Fruit fly (Drosophila melanogaster) whole organism, wandering third instar larva: ENCODE results near the gene CG33928.
A peak's percentile ranks its signal among the peaks of the same experiment; 100 is the strongest.

Experiments used
- Abd-B ChIP-seq: fragments of >200 bp; optimal IDR thresholded peaks from 2 replicates; lab custom pipeline; 2017; ENCODE audit warnings: missing biosample characterization, missing genetic modification characterization
- CG32264 ChIP-seq: fragments of 200-800 bp; sonication (Bioruptor generic); optimal IDR thresholded peaks from 2 replicates; lab custom pipeline; 2016; ENCODE audit warnings: missing biosample characterization, missing genetic modification characterization
- CG9705 ChIP-seq: fragments of 200-800 bp; sonication (Bioruptor generic); optimal IDR thresholded peaks from 2 replicates; lab custom pipeline; 2018; ENCODE audit warnings: missing biosample characterization, mild to moderate bottlenecking, missing genetic modification characterization
- CrebA ChIP-seq: fragments of 200-800 bp; sonication (Bioruptor generic); optimal IDR thresholded peaks from 2 replicates; lab custom pipeline; 2016; ENCODE audit warnings: missing biosample characterization, mild to moderate bottlenecking, missing genetic modification characterization, borderline replicate concordance
- Dfd ChIP-seq: fragments of >200 bp; optimal IDR thresholded peaks from 2 replicates; lab custom pipeline; 2017; ENCODE audit warnings: missing biosample characterization, missing genetic modification characterization
- Dif ChIP-seq: fragments of 200-275, 200-300 bp; sonication (Bioruptor generic); optimal IDR thresholded peaks from 2 replicates; lab custom pipeline; 2018; ENCODE audit warnings: missing biosample characterization, missing genetic modification characterization; ENCODE audit not compliant: partially characterized antibody
- HLH106 ChIP-seq: fragments of 200-800 bp; optimal IDR thresholded peaks from 3 replicates; lab custom pipeline; 2019; ENCODE audit warnings: missing biosample characterization, mild to moderate bottlenecking, missing genetic modification characterization, moderate library complexity
- Hnf4 ChIP-seq: fragments of 200-800 bp; sonication (Bioruptor generic); optimal IDR thresholded peaks from 2 replicates; lab custom pipeline; 2016; ENCODE audit warnings: missing biosample characterization, mild to moderate bottlenecking, missing genetic modification characterization
- Hr83 ChIP-seq: fragments of 200-300 bp; sonication (Bioruptor generic); optimal IDR thresholded peaks from 2 replicates; lab custom pipeline; 2016; ENCODE audit warnings: missing biosample characterization, mild to moderate bottlenecking, missing genetic modification characterization, moderate library complexity; ENCODE audit not compliant: poor library complexity, severe bottlenecking
- Jra ChIP-seq: sonication (Bioruptor generic); optimal IDR thresholded peaks from 2 replicates; lab custom pipeline; 2016; ENCODE audit warnings: missing biosample characterization, missing genetic modification characterization
- Mio ChIP-seq: sonication (Bioruptor generic); optimal IDR thresholded peaks from 2 replicates; lab custom pipeline; 2016; ENCODE audit warnings: missing biosample characterization, missing genetic modification characterization
- Myc ChIP-seq: fragments of >200 bp; optimal IDR thresholded peaks from 2 replicates; lab custom pipeline; 2017
- N ChIP-seq: fragments of >200 bp; optimal IDR thresholded peaks from 2 replicates; lab custom pipeline; 2018; ENCODE audit warnings: missing biosample characterization, missing external identifiers, missing genetic modification characterization
- OdsH ChIP-seq: fragments of 200-800 bp; sonication (Bioruptor generic); optimal IDR thresholded peaks from 2 replicates; lab custom pipeline; 2016; ENCODE audit warnings: missing biosample characterization, mild to moderate bottlenecking, missing genetic modification characterization
- Rel ChIP-seq, 2 experiments: fragments of 200-800 bp; sonication (Bioruptor generic) in 1 of 2; optimal IDR thresholded peaks; 2 replicates in 1 of 2; 3 replicates in 1 of 2; lab custom pipeline; 2016 to 2019; ENCODE audit warnings: mild to moderate bottlenecking in 2 of 2, missing biosample characterization in 2 of 2, missing genetic modification characterization in 2 of 2, moderate library complexity in 1 of 2
- Sp1 ChIP-seq: fragments of 200-800 bp; sonication (Bioruptor generic); optimal IDR thresholded peaks from 3 replicates; lab custom pipeline; 2019; ENCODE audit warnings: missing biosample characterization, mild to moderate bottlenecking, missing genetic modification characterization, moderate library complexity
- Vsx2 ChIP-seq: fragments of 200-300, 225-300 bp; sonication (Bioruptor generic); optimal IDR thresholded peaks from 2 replicates; lab custom pipeline; 2018; ENCODE audit warnings: missing biosample characterization, missing genetic modification characterization; ENCODE audit not compliant: partially characterized antibody
- br ChIP-seq: fragments of 200-800 bp; sonication (Bioruptor generic); optimal IDR thresholded peaks from 2 replicates; lab custom pipeline; 2016; ENCODE audit warnings: missing biosample characterization, missing genetic modification characterization
- brk ChIP-seq: fragments of 200-800 bp; sonication (Bioruptor generic); optimal IDR thresholded peaks from 2 replicates; lab custom pipeline; 2016; ENCODE audit warnings: missing biosample characterization, mild to moderate bottlenecking, missing genetic modification characterization
- dl ChIP-seq, 2 experiments: fragments of 175-275, 200-275 bp in 1 of 2; fragments of 200-275 bp in 1 of 2; sonication (Bioruptor generic); optimal IDR thresholded peaks; lab custom pipeline; 2018; ENCODE audit warnings: mild to moderate bottlenecking in 2 of 2, missing biosample characterization in 2 of 2, missing genetic modification characterization in 2 of 2, moderate library complexity in 2 of 2; ENCODE audit not compliant: partially characterized antibody in 2 of 2, insufficient read depth in 1 of 2
- dmrt93B ChIP-seq: fragments of 200-800 bp; sonication (Bioruptor generic); optimal IDR thresholded peaks from 2 replicates; lab custom pipeline; 2018; ENCODE audit warnings: missing biosample characterization, mild to moderate bottlenecking, missing genetic modification characterization
- dsf ChIP-seq: sonication (Bioruptor generic); optimal IDR thresholded peaks from 2 replicates; lab custom pipeline; 2016; ENCODE audit warnings: missing biosample characterization, missing genetic modification characterization, borderline replicate concordance
- ey ChIP-seq: fragments of 200-800 bp; sonication (Bioruptor generic); optimal IDR thresholded peaks from 2 replicates; lab custom pipeline; 2016; ENCODE audit warnings: missing biosample characterization, missing genetic modification characterization
- foxo ChIP-seq, 2 experiments: fragments of 200-800 bp; sonication (Bioruptor generic); optimal IDR thresholded peaks; 2 replicates in 1 of 2; 3 replicates in 1 of 2; lab custom pipeline; 2016 to 2017; ENCODE audit warnings: missing biosample characterization in 2 of 2, missing genetic modification characterization in 2 of 2
- fru ChIP-seq: fragments of 200-800 bp; sonication (Bioruptor generic); optimal IDR thresholded peaks from 3 replicates; lab custom pipeline; 2016; ENCODE audit warnings: missing biosample characterization, mild to moderate bottlenecking, missing genetic modification characterization
- h ChIP-seq: fragments of 200-800 bp; sonication (Bioruptor generic); optimal IDR thresholded peaks from 3 replicates; lab custom pipeline; 2016; ENCODE audit warnings: missing biosample characterization, mild to moderate bottlenecking, missing genetic modification characterization
- jim ChIP-seq: fragments of 175-275, 200-325 bp; sonication (Bioruptor generic); optimal IDR thresholded peaks from 2 replicates; lab custom pipeline; 2016; ENCODE audit warnings: missing biosample characterization, mild to moderate bottlenecking, missing genetic modification characterization
- psq ChIP-seq: fragments of 200-800 bp; sonication (Bioruptor generic); optimal IDR thresholded peaks from 3 replicates; lab custom pipeline; 2017; ENCODE audit warnings: missing biosample characterization, mild to moderate bottlenecking, missing genetic modification characterization, moderate library complexity
- rgr ChIP-seq: fragments of 200-800 bp; sonication (Bioruptor generic); optimal IDR thresholded peaks from 3 replicates; lab custom pipeline; 2016; ENCODE audit warnings: missing biosample characterization, mild to moderate bottlenecking, missing genetic modification characterization
- sage ChIP-seq: fragments of 200-800 bp; sonication (Bioruptor generic); optimal IDR thresholded peaks from 2 replicates; lab custom pipeline; 2016; ENCODE audit warnings: missing biosample characterization, mild to moderate bottlenecking, missing genetic modification characterization
- sv ChIP-seq: fragments of 200-800 bp; sonication (Bioruptor generic); optimal IDR thresholded peaks from 3 replicates; lab custom pipeline; 2016; ENCODE audit warnings: missing biosample characterization, missing genetic modification characterization
- usp ChIP-seq: fragments of >200 bp; optimal IDR thresholded peaks from 2 replicates; lab custom pipeline; 2017; ENCODE audit warnings: missing biosample characterization, missing genetic modification characterization
- woc ChIP-seq: sonication (Bioruptor generic); optimal IDR thresholded peaks from 2 replicates; lab custom pipeline; 2016; ENCODE audit warnings: missing biosample characterization, mild to moderate bottlenecking, missing genetic modification characterization

The CG33928 gene

DNA sequence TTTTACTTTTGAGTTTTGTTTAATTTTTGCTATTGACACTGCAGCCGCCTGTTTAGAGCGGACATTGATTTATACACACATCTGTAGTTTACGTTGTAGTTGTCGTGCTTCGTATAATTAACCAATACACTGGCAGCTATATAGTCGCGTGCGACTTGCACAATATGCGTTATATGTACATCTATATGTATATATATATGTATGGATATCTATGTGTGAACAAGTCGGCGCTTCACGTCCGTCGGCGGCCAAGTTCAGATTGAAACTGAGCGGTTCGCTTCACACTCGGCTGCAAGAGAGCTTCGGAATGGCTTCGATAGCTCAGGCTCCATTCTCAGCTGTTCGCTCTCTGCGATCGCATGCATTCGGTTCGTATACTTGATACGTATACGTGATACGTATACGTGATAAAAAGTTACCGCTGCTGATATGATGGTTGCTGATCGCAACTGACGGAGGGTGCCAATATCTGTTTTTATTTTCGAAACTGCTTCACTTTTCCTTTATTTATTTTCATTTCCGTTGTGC is 8.4 kb downstream of the CG33928 start:
- TF ChIP-seq br (peak; percentile 41), dl (GFP tag; optimal IDR thresholded peaks at IDR 0.05; lab: Kevin White, UChicago; ENCODE audit: insufficient read depth in 1 of 2, partially characterized antibody in 2 of 2) (peak; percentile 78 to 83), Rel (GFP tag; optimal IDR thresholded peaks at IDR 0.05; lab: Kevin White, UChicago) (peak; percentile 41), Rel (tag; optimal IDR thresholded peaks at IDR 0.05; lab: Kevin White, UChicago) (peak; percentile 61), Sp1 (GFP tag; lab: Kevin White, UChicago) (peak; percentile 20), brk (GFP tag; lab: Kevin White, UChicago) (peak; percentile 8), CrebA (GFP tag; lab: Kevin White, UChicago) (peak; percentile 50), psq (GFP tag; lab: Kevin White, UChicago) (peak; percentile 24), HLH106 (no peak), rgr (GFP tag; lab: Kevin White, UChicago) (peak; percentile 33), Abd-B (GFP tag; lab: Kevin White, UChicago) (no peak), Hnf4 (GFP tag; lab: Kevin White, UChicago) (peak; percentile 39), usp (GFP tag; lab: Kevin White, UChicago) (no peak), ey (GFP tag; lab: Kevin White, UChicago) (no peak), foxo (GFP tag; optimal IDR thresholded peaks at IDR 0.05; lab: Kevin White, UChicago) (peak in 1 of 2 experiments; percentile 8), fru (GFP tag; lab: Kevin White, UChicago) (peak; percentile 8), h (GFP tag; lab: Kevin White, UChicago) (peak; percentile 86), Dif (GFP tag; lab: Kevin White, UChicago) (peak; percentile 93)

DNA sequence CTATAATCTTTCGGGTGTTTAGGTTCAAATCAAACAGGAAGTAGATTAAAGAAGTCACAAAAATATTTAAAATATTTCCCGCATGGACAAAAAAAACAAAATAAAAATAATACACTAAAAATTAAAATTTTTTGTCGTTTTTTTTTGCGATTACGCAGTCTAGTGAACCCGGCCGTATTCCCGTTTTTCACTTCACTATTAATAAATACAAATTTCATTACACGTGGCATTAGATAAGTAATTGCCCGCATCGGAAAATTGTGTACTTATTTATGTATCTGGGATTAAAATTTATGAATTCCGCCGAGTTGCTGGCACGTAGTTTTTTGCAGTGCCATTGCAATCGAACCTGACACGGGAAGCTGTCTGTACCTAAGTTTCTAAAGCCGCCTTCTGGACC is 9.2 kb downstream of the CG33928 start:
- TF ChIP-seq sv (GFP tag; lab: Kevin White, UChicago) = no peak
- no peak for TF ChIP-seq Myc (lab: Kevin White, UChicago)
- TF ChIP-seq foxo (GFP tag; optimal IDR thresholded peaks at IDR 0.05; lab: Kevin White, UChicago) = peak in 1 of 2 experiments; percentile 3
- TF ChIP-seq Dfd (GFP tag; lab: Kevin White, UChicago) = no peak
- TF ChIP-seq Dif (GFP tag; lab: Kevin White, UChicago) = no peak
- TF ChIP-seq woc (GFP tag; lab: Kevin White, UChicago) = no peak
- no peak for TF ChIP-seq Hnf4 (GFP tag; lab: Kevin White, UChicago)
- TF ChIP-seq dl (GFP tag; optimal IDR thresholded peaks at IDR 0.05; lab: Kevin White, UChicago; ENCODE audit: insufficient read depth in 1 of 2, partially characterized antibody in 2 of 2) = no peak
- TF ChIP-seq CG32264 = no peak
- no peak for TF ChIP-seq Hr83
- peak; percentile 8 for TF ChIP-seq ey (GFP tag; lab: Kevin White, UChicago)
- no peak for TF ChIP-seq OdsH
- no peak for TF ChIP-seq Vsx2
- TF ChIP-seq fru (GFP tag; lab: Kevin White, UChicago) = peak; percentile 1
- TF ChIP-seq Abd-B (GFP tag; lab: Kevin White, UChicago) = no peak
- no peak for TF ChIP-seq br
- no peak for TF ChIP-seq jim (GFP tag; lab: Kevin White, UChicago)
- no peak for TF ChIP-seq Rel (GFP tag; optimal IDR thresholded peaks at IDR 0.05; lab: Kevin White, UChicago)
- no peak for TF ChIP-seq Rel (tag; optimal IDR thresholded peaks at IDR 0.05; lab: Kevin White, UChicago)
- no peak for TF ChIP-seq dsf (GFP tag; lab: Kevin White, UChicago)
- TF ChIP-seq usp (GFP tag; lab: Kevin White, UChicago) = no peak
- no peak for TF ChIP-seq CG9705 (GFP tag; lab: Kevin White, UChicago)
- no peak for TF ChIP-seq psq (GFP tag; lab: Kevin White, UChicago)
- no peak for TF ChIP-seq Jra (GFP tag; lab: Kevin White, UChicago)

DNA sequence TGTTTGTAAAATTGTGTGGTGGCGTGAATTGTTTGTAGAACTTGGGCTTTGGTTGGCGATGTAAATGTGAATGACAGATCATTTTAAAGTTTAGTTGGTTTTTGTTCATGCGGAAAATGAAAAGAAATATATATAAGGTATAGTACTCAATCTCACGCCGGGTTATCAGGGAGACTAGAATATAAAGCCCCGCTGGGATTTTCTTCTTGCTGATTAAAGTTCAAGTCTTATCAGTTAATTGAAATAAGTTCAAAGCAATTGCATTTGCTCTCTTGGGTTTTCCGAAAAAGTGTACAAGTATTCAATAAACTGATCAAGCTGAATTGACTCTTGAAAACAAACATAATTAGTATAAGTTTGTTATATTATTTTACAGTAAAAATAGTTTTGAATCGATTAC is 11.0 kb downstream of the CG33928 start:
- TF ChIP-seq rgr (GFP tag; lab: Kevin White, UChicago) = no peak
- no peak for TF ChIP-seq Rel (GFP tag; optimal IDR thresholded peaks at IDR 0.05; lab: Kevin White, UChicago)
- TF ChIP-seq Rel (tag; optimal IDR thresholded peaks at IDR 0.05; lab: Kevin White, UChicago) = peak; percentile 84
- TF ChIP-seq dmrt93B = no peak
- TF ChIP-seq N (GFP tag; lab: Kevin White, UChicago) = no peak
- TF ChIP-seq OdsH = no peak
- no peak for TF ChIP-seq CrebA (GFP tag; lab: Kevin White, UChicago)
- TF ChIP-seq sage (GFP tag; lab: Kevin White, UChicago) = no peak
- TF ChIP-seq Mio = no peak
- TF ChIP-seq fru (GFP tag; lab: Kevin White, UChicago) = no peak
